Fruit fly (Drosophila melanogaster) whole organism, pupa: Measurements from ENCODE around the gene CG42674.

Experiments
- CG10348 ChIP-seq: fragments of 200-800 bp; sonication (Bioruptor generic); IDR thresholded peaks from 2 replicates; pipeline ENCODE4 v1.3.6; 2022; ENCODE audit warnings: missing biosample characterization, missing genetic modification characterization
- CG12605 ChIP-seq: fragments of 200-800 bp; sonication (Bioruptor generic); IDR thresholded peaks from 2 replicates; pipeline ENCODE4 v1.3.6; 2022; ENCODE audit warnings: missing biosample characterization, missing genetic modification characterization
- CG13204 ChIP-seq: fragments of 200-800 bp; sonication (Bioruptor generic); optimal IDR thresholded peaks from 2 replicates; lab custom pipeline; 2018; ENCODE audit warnings: missing biosample characterization, mild to moderate bottlenecking, missing genetic modification characterization, moderate library complexity
- CG14655 ChIP-seq: fragments of 200-800 bp; sonication (Bioruptor generic); optimal IDR thresholded peaks from 3 replicates; lab custom pipeline; 2017; ENCODE audit warnings: mild to moderate bottlenecking, missing biosample characterization, missing genetic modification reagents, missing genetic modification characterization
- CG15710 ChIP-seq: fragments of 200-800 bp; sonication (Bioruptor generic); optimal IDR thresholded peaks from 2 replicates; lab custom pipeline; 2018; ENCODE audit warnings: missing biosample characterization, mild to moderate bottlenecking, missing genetic modification characterization, moderate library complexity
- CG17806 ChIP-seq: fragments of 200-800 bp; sonication (Bioruptor generic); optimal IDR thresholded peaks from 2 replicates; lab custom pipeline; 2018; ENCODE audit warnings: missing biosample characterization, mild to moderate bottlenecking, missing genetic modification characterization, moderate library complexity
- CG8301 ChIP-seq: fragments of 200-800 bp; sonication (Bioruptor generic); optimal IDR thresholded peaks from 2 replicates; lab custom pipeline; 2018; ENCODE audit warnings: missing biosample characterization, mild to moderate bottlenecking, missing genetic modification characterization
- D1 ChIP-seq: fragments of 200-800 bp; sonication (Bioruptor generic); optimal IDR thresholded peaks from 2 replicates; lab custom pipeline; 2018; ENCODE audit warnings: missing biosample characterization, mild to moderate bottlenecking, missing genetic modification characterization, moderate library complexity
- EcR ChIP-seq: fragments of 200-800 bp; sonication (Bioruptor generic); optimal IDR thresholded peaks from 3 replicates; lab custom pipeline; 2019; ENCODE audit warnings: missing biosample characterization, missing genetic modification characterization, mild to moderate bottlenecking, moderate library complexity, missing genetic modification reagents
- Ets98B ChIP-seq: fragments of 200-800 bp; sonication (Bioruptor generic); IDR thresholded peaks from 2 replicates; pipeline ENCODE4 v1.3.6; 2022; ENCODE audit warnings: missing biosample characterization, missing genetic modification characterization
- Pif1A ChIP-seq: fragments of 200-800 bp; sonication (Bioruptor generic); optimal IDR thresholded peaks from 3 replicates; lab custom pipeline; 2016; ENCODE audit warnings: missing biosample characterization, missing genetic modification characterization
- fd96Ca ChIP-seq: fragments of 200-800 bp; sonication (Bioruptor generic); IDR thresholded peaks from 3 replicates; pipeline ENCODE4 v1.3.6; 2022; ENCODE audit warnings: missing biosample characterization, missing genetic modification characterization
- gl ChIP-seq: fragments of 200-800 bp; sonication (Bioruptor generic); optimal IDR thresholded peaks from 2 replicates; lab custom pipeline; 2018; ENCODE audit warnings: missing biosample characterization, mild to moderate bottlenecking, missing genetic modification characterization
- rn ChIP-seq: fragments of 200-800 bp; sonication (Bioruptor generic); IDR thresholded peaks from 2 replicates; pipeline ENCODE4 v1.3.6; 2022; ENCODE audit warnings: missing biosample characterization, missing genetic modification characterization

DNA sequence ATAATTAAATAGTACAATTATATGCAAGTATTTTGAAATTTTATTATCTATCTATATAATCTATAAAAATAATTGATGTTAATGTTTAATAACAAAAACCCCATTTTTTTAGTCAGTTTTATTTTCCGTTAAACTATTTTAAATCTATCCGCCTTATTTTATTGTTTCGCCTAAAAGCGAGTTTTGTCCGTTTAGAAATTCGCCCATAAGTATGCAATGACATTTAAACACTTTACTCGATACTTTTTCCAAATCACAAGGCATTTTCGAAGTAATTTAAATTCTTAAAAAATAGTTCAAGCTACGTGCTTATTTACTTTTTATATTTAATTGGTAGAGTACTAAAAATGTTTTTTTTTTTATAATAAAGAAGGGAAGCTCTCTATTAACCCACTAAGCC is 22.8 kb upstream of the CG42674 start:
- no peak for TF ChIP-seq CG17806
- TF ChIP-seq Pif1A (GFP tag; lab: Kevin White, UChicago): no peak
- no peak for TF ChIP-seq fd96Ca (GFP tag; lab: Robert Waterston, UW)
- no peak for TF ChIP-seq CG13204 (GFP tag; lab: Kevin White, UChicago)
- TF ChIP-seq CG15710 (tag; lab: Kevin White, UChicago): no peak
- no peak for TF ChIP-seq CG8301 (tag; lab: Kevin White, UChicago)
- peak; percentile 83 for TF ChIP-seq D1 (tag; lab: Kevin White, UChicago)
- TF ChIP-seq EcR: no peak
- no peak for TF ChIP-seq CG14655 (GFP tag; lab: Kevin White, UChicago)
- no peak for TF ChIP-seq rn (GFP tag; lab: Robert Waterston, UW)
- no peak for TF ChIP-seq CG12605 (GFP tag; lab: Robert Waterston, UW)
- no peak for TF ChIP-seq Ets98B
- TF ChIP-seq gl: no peak
- no peak for TF ChIP-seq CG10348 (GFP tag; lab: Robert Waterston, UW)
